Fruit fly (Drosophila melanogaster) whole organism, pupa: ENCODE measurements around the gene CG43050.

Experiments
- CG10348 ChIP-seq: fragments of 200-800 bp; sonication (Bioruptor generic); IDR thresholded peaks from 2 replicates; pipeline ENCODE4 v1.3.6; 2022; ENCODE audit warnings: missing biosample characterization, missing genetic modification characterization
- CG12605 ChIP-seq: fragments of 200-800 bp; sonication (Bioruptor generic); IDR thresholded peaks from 2 replicates; pipeline ENCODE4 v1.3.6; 2022; ENCODE audit warnings: missing biosample characterization, missing genetic modification characterization
- CG13204 ChIP-seq: fragments of 200-800 bp; sonication (Bioruptor generic); optimal IDR thresholded peaks from 2 replicates; lab custom pipeline; 2018; ENCODE audit warnings: missing biosample characterization, mild to moderate bottlenecking, missing genetic modification characterization, moderate library complexity
- CG14655 ChIP-seq: fragments of 200-800 bp; sonication (Bioruptor generic); optimal IDR thresholded peaks from 3 replicates; lab custom pipeline; 2017; ENCODE audit warnings: mild to moderate bottlenecking, missing biosample characterization, missing genetic modification reagents, missing genetic modification characterization
- CG34367 ChIP-seq: fragments of 200-800 bp; sonication (Bioruptor generic); optimal IDR thresholded peaks from 2 replicates; lab custom pipeline; 2018; ENCODE audit warnings: missing biosample characterization, mild to moderate bottlenecking, missing genetic modification characterization
- CG4496 ChIP-seq: fragments of 200-800 bp; sonication (Bioruptor generic); IDR thresholded peaks from 3 replicates; pipeline ENCODE4 v1.3.6; 2022; ENCODE audit warnings: missing biosample characterization, missing genetic modification characterization
- CG9948 ChIP-seq: fragments of 200-800 bp; sonication (Bioruptor generic); optimal IDR thresholded peaks from 2 replicates; lab custom pipeline; 2018; ENCODE audit warnings: missing biosample characterization, mild to moderate bottlenecking, missing genetic modification characterization, moderate library complexity
- Pif1A ChIP-seq: fragments of 200-800 bp; sonication (Bioruptor generic); optimal IDR thresholded peaks from 3 replicates; lab custom pipeline; 2016; ENCODE audit warnings: missing biosample characterization, missing genetic modification characterization
- Pif1B ChIP-seq: fragments of 200-800 bp; sonication (Bioruptor generic); optimal IDR thresholded peaks from 3 replicates; lab custom pipeline; 2016; ENCODE audit warnings: missing biosample characterization, missing genetic modification characterization
- fd96Ca ChIP-seq: fragments of 200-800 bp; sonication (Bioruptor generic); IDR thresholded peaks from 3 replicates; pipeline ENCODE4 v1.3.6; 2022; ENCODE audit warnings: missing biosample characterization, missing genetic modification characterization
- gl ChIP-seq: fragments of 200-800 bp; sonication (Bioruptor generic); optimal IDR thresholded peaks from 2 replicates; lab custom pipeline; 2018; ENCODE audit warnings: missing biosample characterization, mild to moderate bottlenecking, missing genetic modification characterization

- TF ChIP-seq gl (tag; lab: Kevin White, UChicago) (no peak), CG34367 (no peak), fd96Ca (no peak), Pif1A (GFP tag; lab: Kevin White, UChicago) (no peak), CG12605 (no peak; the same call in 1 of the 2 replicates), CG13204 (GFP tag; lab: Kevin White, UChicago) (no peak), CG4496 (GFP tag; lab: Robert Waterston, UW) (0 out of 3 replicates have a peak, but pooled peaks have one; percentile 29), CG9948 (tag; lab: Kevin White, UChicago) (no peak), CG14655 (GFP tag; lab: Kevin White, UChicago) (no peak), Pif1B (no peak), CG10348 (GFP tag; lab: Robert Waterston, UW) (no peak)
Measured at dm6 chr2L:13088550-13088949, 30.5 kb upstream of the CG43050 start.
